Fruit fly (Drosophila melanogaster): ENCODE results near the gene Lasp.

Lasp gene

DNA sequence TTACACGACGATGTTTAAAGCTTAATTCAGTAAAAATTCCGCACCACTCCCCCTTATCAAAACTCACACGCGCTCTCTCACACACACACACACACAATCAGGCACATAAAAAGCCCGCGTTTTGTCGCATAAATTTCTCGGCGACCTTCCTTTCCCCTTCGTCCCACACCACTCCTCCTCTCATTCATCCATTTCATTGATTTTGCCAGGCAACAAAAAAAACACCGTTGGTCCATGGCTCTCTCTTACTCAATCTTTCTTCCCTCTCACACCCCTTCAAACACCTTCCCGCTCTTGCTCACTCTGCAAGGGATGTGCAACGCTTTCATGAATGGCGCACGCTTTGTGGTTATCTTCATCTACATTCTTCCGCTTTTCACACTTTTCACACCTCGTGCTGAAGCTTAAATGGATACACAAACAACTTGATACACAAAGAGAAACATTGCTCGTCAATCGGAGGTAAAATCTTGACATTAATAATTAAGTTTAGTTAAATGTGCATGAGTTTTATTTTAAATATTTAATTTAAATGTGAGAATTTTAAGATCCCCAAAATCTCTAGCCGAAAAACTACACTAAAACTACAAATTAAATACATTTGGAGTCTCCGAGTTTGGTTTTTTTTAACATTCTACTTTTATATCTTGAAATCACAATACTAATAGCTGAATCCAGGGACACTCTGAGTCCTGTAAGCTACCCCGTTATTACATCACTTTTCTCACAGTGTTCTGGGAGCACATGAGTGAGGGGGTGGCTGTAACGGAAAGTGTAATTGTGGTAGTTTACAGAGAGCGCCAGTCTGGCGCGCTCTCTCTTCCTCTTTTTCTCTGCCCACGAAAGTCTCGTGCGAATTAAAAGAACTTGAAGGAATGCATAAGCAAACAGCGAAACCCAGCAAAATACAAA lies 51.3 kb downstream of the Lasp start (continued):
- TF ChIP-seq vri (GFP tag; optimal IDR thresholded peaks at IDR 0.05), result peak; percentile 56
- peak; percentile 88 to 98 for TF ChIP-seq salr (GFP tag; optimal IDR thresholded peaks at IDR 0.05)
- TF ChIP-seq CG8632 (GFP tag; optimal IDR thresholded peaks at IDR 0.05), result peak; percentile 96
- TF ChIP-seq CG8119 (GFP tag; IDR thresholded peaks at IDR 0.05), result peak; percentile 98
- peak; percentile 92 for TF ChIP-seq Sox102F (GFP tag; optimal IDR thresholded peaks at IDR 0.05)
- TF ChIP-seq CG15336 (GFP tag; IDR thresholded peaks at IDR 0.05), result peak; percentile 97
- TF ChIP-seq CG16779 (tag; optimal IDR thresholded peaks at IDR 0.05), result peak; percentile 95
- peak; percentile 95 for TF ChIP-seq CG11902 (GFP tag; optimal IDR thresholded peaks at IDR 0.05)
- TF ChIP-seq Hr39 (GFP tag; optimal IDR thresholded peaks at IDR 0.05), result peak; percentile 93
- TF ChIP-seq CG32006 (GFP tag; optimal IDR thresholded peaks at IDR 0.05), result peak; percentile 99
- TF ChIP-seq fd85E (GFP tag; optimal IDR thresholded peaks at IDR 0.05), result peak; percentile 71
- peak; percentile 96 for TF ChIP-seq Ets96B (tag; optimal IDR thresholded peaks at IDR 0.05)
- TF ChIP-seq CG10631 (GFP tag; optimal IDR thresholded peaks at IDR 0.05), result peak; percentile 97
- TF ChIP-seq Smox (GFP tag; optimal IDR thresholded peaks at IDR 0.05), result peak; percentile 92
- peak; percentile 97 for TF ChIP-seq CG11762 (GFP tag; optimal IDR thresholded peaks at IDR 0.05; ENCODE audit: insufficient read depth)
- peak; percentile 97 for TF ChIP-seq esn (GFP tag; optimal IDR thresholded peaks at IDR 0.05)
- peak; percentile 89 for TF ChIP-seq CG6854 (GFP tag; optimal IDR thresholded peaks at IDR 0.05)
- TF ChIP-seq achi (GFP tag; optimal IDR thresholded peaks at IDR 0.05), result peak; percentile 97
- TF ChIP-seq Hr38 (GFP tag; optimal IDR thresholded peaks at IDR 0.05), result peak; percentile 50
- peak; percentile 96 for TF ChIP-seq CG3032 (tag; optimal IDR thresholded peaks at IDR 0.05)

dm6 chr3L:16659099-16659498 lies 52.4 kb downstream of the Lasp start:
- TF ChIP-seq CG6808 (GFP tag; optimal IDR thresholded peaks at IDR 0.05) (no peak), Blimp-1 (GFP tag; optimal IDR thresholded peaks at IDR 0.05) (no peak), Sox102F (GFP tag; optimal IDR thresholded peaks at IDR 0.05) (no peak), CG31627 (GFP tag; optimal IDR thresholded peaks at IDR 0.05) (no peak), lz (GFP tag; optimal IDR thresholded peaks at IDR 0.05) (no peak), Gug (GFP tag; IDR thresholded peaks at IDR 0.05) (no peak), CG34406 (GFP tag; optimal IDR thresholded peaks at IDR 0.05) (no peak), OdsH (GFP tag; optimal IDR thresholded peaks at IDR 0.05) (no peak), Ets96B (tag; optimal IDR thresholded peaks at IDR 0.05) (no peak), fkh (GFP tag; optimal IDR thresholded peaks at IDR 0.05) (no peak), spab (GFP tag; optimal IDR thresholded peaks at IDR 0.05) (no peak), CG16779 (tag; optimal IDR thresholded peaks at IDR 0.05) (no peak), CG9139 (GFP tag; optimal IDR thresholded peaks at IDR 0.05) (no peak), fd59A (GFP tag; optimal IDR thresholded peaks at IDR 0.05) (no peak), Sox15 (GFP tag; optimal IDR thresholded peaks at IDR 0.05) (no peak), CG6163 (GFP tag; IDR thresholded peaks at IDR 0.05) (no peak)

DNA sequence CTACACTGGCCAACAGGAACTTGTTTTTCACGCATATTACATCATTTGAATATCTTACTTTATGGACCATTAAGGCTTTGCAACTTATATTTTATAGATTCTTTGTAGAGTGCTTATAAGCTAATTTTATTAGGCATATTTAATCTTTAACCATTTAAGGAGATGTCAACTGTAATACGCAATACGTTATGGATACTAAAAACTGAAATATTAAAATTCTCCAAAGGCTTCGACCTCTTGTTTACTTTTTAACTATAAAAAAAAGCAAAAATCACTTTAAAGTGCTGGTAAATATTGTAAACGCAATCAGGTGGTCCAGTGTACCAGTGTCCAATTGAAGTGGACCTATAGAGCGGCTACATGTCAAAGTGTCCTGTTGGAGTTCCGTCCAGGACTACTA lies 54.5 kb downstream of the Lasp start:
- TF ChIP-seq CG6792 (GFP tag; optimal IDR thresholded peaks at IDR 0.05) (no peak), CG6276 (GFP tag; optimal IDR thresholded peaks at IDR 0.05) (peak; percentile 70), CG1621 (tag; optimal IDR thresholded peaks at IDR 0.05) (no peak), CG15336 (GFP tag; IDR thresholded peaks at IDR 0.05) (peak; percentile 62), Ets21C (GFP tag; optimal IDR thresholded peaks at IDR 0.05) (no peak), CG8319 (GFP tag; optimal IDR thresholded peaks at IDR 0.05) (no peak), topi (GFP tag; optimal IDR thresholded peaks at IDR 0.05) (peak; percentile 41), CG31627 (GFP tag; optimal IDR thresholded peaks at IDR 0.05) (peak; percentile 12), cyc (GFP tag; optimal IDR thresholded peaks at IDR 0.05) (peak; percentile 6), fd59A (GFP tag; optimal IDR thresholded peaks at IDR 0.05) (no peak), CG11294 (GFP tag; IDR thresholded peaks at IDR 0.05) (no peak), Sox102F (GFP tag; optimal IDR thresholded peaks at IDR 0.05) (peak; percentile 11), Sox15 (GFP tag; optimal IDR thresholded peaks at IDR 0.05) (no peak), OdsH (GFP tag; optimal IDR thresholded peaks at IDR 0.05) (peak; percentile 39), CG7368 (GFP tag; optimal IDR thresholded peaks at IDR 0.05) (no peak), Blimp-1 (GFP tag; optimal IDR thresholded peaks at IDR 0.05) (no peak), fkh (GFP tag; optimal IDR thresholded peaks at IDR 0.05) (no peak), CG9139 (GFP tag; optimal IDR thresholded peaks at IDR 0.05) (no peak), Ets96B (tag; optimal IDR thresholded peaks at IDR 0.05) (peak; percentile 21), CG6808 (GFP tag; optimal IDR thresholded peaks at IDR 0.05) (no peak), Gug (GFP tag; IDR thresholded peaks at IDR 0.05) (no peak), pdm3 (GFP tag; optimal IDR thresholded peaks at IDR 0.05) (peak; percentile 41), CG10631 (GFP tag; optimal IDR thresholded peaks at IDR 0.05) (peak; percentile 30), CG8632 (GFP tag; optimal IDR thresholded peaks at IDR 0.05) (no peak), CG6163 (GFP tag; IDR thresholded peaks at IDR 0.05) (no peak), dac (GFP tag; optimal IDR thresholded peaks at IDR 0.05) (peak; percentile 19), achi (GFP tag; optimal IDR thresholded peaks at IDR 0.05) (peak; percentile 40), lz (GFP tag; optimal IDR thresholded peaks at IDR 0.05) (peak; percentile 29)
